Worm (Caenorhabditis elegans) whole organism, mixed stage, embryonic: ENCODE data around the gene Y51A2A.4.

Source experiments
- elt-3 ChIP-seq: fragments of 150-350 bp; optimal IDR thresholded peaks from 2 replicates; lab custom pipeline; 2014; ENCODE audit warnings: missing biosample characterization, missing genetic modification characterization
- lsy-2 ChIP-seq: fragments of 150-350 bp; optimal IDR thresholded peaks from 2 replicates; lab custom pipeline; 2014; ENCODE audit warnings: missing biosample characterization, missing genetic modification characterization
- pha-4 ChIP-seq: fragments of 150-350 bp; optimal IDR thresholded peaks from 2 replicates; lab custom pipeline; 2018; ENCODE audit warnings: missing biosample characterization, missing genetic modification reagents, missing genetic modification characterization
- unc-39 ChIP-seq: fragments of 150-350 bp; optimal IDR thresholded peaks from 2 replicates; lab custom pipeline; 2014; ENCODE audit warnings: missing biosample characterization, missing genetic modification characterization
- ztf-11 ChIP-seq: fragments of 150-350 bp; optimal IDR thresholded peaks from 2 replicates; lab custom pipeline; 2014; ENCODE audit warnings: missing biosample characterization, missing genetic modification characterization

- TF ChIP-seq ztf-11 (tag; lab: Kevin White, UChicago) (no peak), unc-39 (tag; lab: Kevin White, UChicago) (no peak), elt-3 (no peak), lsy-2 (tag; lab: Kevin White, UChicago) (no peak), pha-4 (tag; lab: Kevin White, UChicago) (no peak)
These were observed 47.5 kb upstream of the Y51A2A.4 start for ce11 chrV:18243227-18243626.
